Fruit fly (Drosophila melanogaster) whole organism, embryonic: ENCODE results near the gene CG33490.

Experiments
- Bgb ChIP-seq: fragments of 200-800 bp; sonication (Bioruptor generic); IDR thresholded peaks from 2 replicates; pipeline ENCODE4 v1.3.6; 2022; ENCODE audit warnings: missing biosample characterization, missing genetic modification characterization; ENCODE audit not compliant: partially characterized antibody
- Blimp-1 ChIP-seq: fragments of 200-800 bp; sonication (Bioruptor generic); optimal IDR thresholded peaks from 3 replicates; lab custom pipeline; 2018; ENCODE audit warnings: missing biosample characterization, missing genetic modification characterization, mild to moderate bottlenecking, moderate library complexity, missing genetic modification reagents
- CG10431 ChIP-seq: fragments of 200-800 bp; sonication (Bioruptor generic); optimal IDR thresholded peaks from 3 replicates; lab custom pipeline; 2018; ENCODE audit warnings: missing biosample characterization, mild to moderate bottlenecking, missing genetic modification characterization
- CG10462 ChIP-seq: fragments of 200-800 bp; sonication (Bioruptor generic); optimal IDR thresholded peaks from 2 replicates; lab custom pipeline; 2016; ENCODE audit warnings: missing biosample characterization, missing genetic modification characterization
- CG11247 ChIP-seq: fragments of 200-800 bp; sonication (Bioruptor generic); IDR thresholded peaks from 2 replicates; pipeline ENCODE4 v1.3.6; 2022; ENCODE audit warnings: missing biosample characterization, missing genetic modification characterization
- CG11723 ChIP-seq: fragments of 200-800 bp; sonication (Bioruptor generic); optimal IDR thresholded peaks from 2 replicates; lab custom pipeline; 2017; ENCODE audit warnings: missing biosample characterization, mild to moderate bottlenecking, missing genetic modification characterization
- CG12219 ChIP-seq: fragments of 200-800 bp; sonication (Bioruptor generic); optimal IDR thresholded peaks from 3 replicates; lab custom pipeline; 2018; ENCODE audit warnings: missing biosample characterization, mild to moderate bottlenecking, missing genetic modification characterization
- CG13123 ChIP-seq: fragments of 200-800 bp; sonication (Bioruptor generic); optimal IDR thresholded peaks from 2 replicates; lab custom pipeline; 2016; ENCODE audit warnings: missing biosample characterization, missing genetic modification characterization
- CG13287 ChIP-seq: fragments of 200-800 bp; sonication (Bioruptor generic); IDR thresholded peaks from 2 replicates; pipeline ENCODE4 v1.3.6; 2022; ENCODE audit warnings: missing biosample characterization, missing genetic modification characterization; ENCODE audit not compliant: partially characterized antibody
- CG15601 ChIP-seq: fragments of 200-800 bp; sonication (Bioruptor generic); optimal IDR thresholded peaks from 3 replicates; lab custom pipeline; 2019; ENCODE audit warnings: missing biosample characterization, mild to moderate bottlenecking, missing genetic modification characterization, moderate library complexity
- CG16815 ChIP-seq: fragments of 200-800 bp; sonication (Bioruptor generic); optimal IDR thresholded peaks from 3 replicates; lab custom pipeline; 2017; ENCODE audit warnings: missing biosample characterization, mild to moderate bottlenecking, missing genetic modification characterization
- CG17186 ChIP-seq: fragments of 200-800 bp; sonication (Bioruptor generic); optimal IDR thresholded peaks from 3 replicates; lab custom pipeline; 2017; ENCODE audit warnings: missing biosample characterization, missing genetic modification reagents, missing genetic modification characterization
- CG2120 ChIP-seq: fragments of 200-800 bp; sonication (Bioruptor generic); optimal IDR thresholded peaks from 3 replicates; lab custom pipeline; 2016; ENCODE audit warnings: missing biosample characterization, missing genetic modification characterization
- CG2199 ChIP-seq: fragments of 200-800 bp; sonication (Bioruptor generic); IDR thresholded peaks from 3 replicates; pipeline ENCODE4 v1.3.6; 2022; ENCODE audit warnings: missing biosample characterization, missing genetic modification characterization
- CG33213 ChIP-seq: fragments of 200-800 bp; sonication (Bioruptor generic); optimal IDR thresholded peaks from 3 replicates; lab custom pipeline; 2016; ENCODE audit warnings: missing biosample characterization, missing genetic modification characterization
- CG42726 ChIP-seq: fragments of 200-800 bp; sonication (Bioruptor generic); IDR thresholded peaks from 2 replicates; pipeline ENCODE4 v1.3.6; 2022; ENCODE audit warnings: missing biosample characterization, missing genetic modification characterization; ENCODE audit not compliant: partially characterized antibody
- CG4854 ChIP-seq: fragments of 200-800 bp; sonication (Bioruptor generic); optimal IDR thresholded peaks from 2 replicates; lab custom pipeline; 2016; ENCODE audit warnings: missing biosample characterization, missing genetic modification characterization, inconsistent platforms
- CG5180 ChIP-seq: fragments of 200-800 bp; sonication (Bioruptor generic); optimal IDR thresholded peaks from 3 replicates; lab custom pipeline; 2017; ENCODE audit warnings: missing biosample characterization, missing genetic modification characterization, mild to moderate bottlenecking, moderate library complexity, missing genetic modification reagents
- CG7271 ChIP-seq: fragments of 200-800 bp; sonication (Bioruptor generic); optimal IDR thresholded peaks from 2 replicates; lab custom pipeline; 2018; ENCODE audit warnings: missing biosample characterization, mild to moderate bottlenecking, missing genetic modification characterization, moderate library complexity
- CG7786 ChIP-seq: fragments of 200-800 bp; sonication (Bioruptor generic); optimal IDR thresholded peaks from 2 replicates; lab custom pipeline; 2016; ENCODE audit warnings: missing biosample characterization, missing genetic modification characterization
- CG8089 ChIP-seq: fragments of 200-800 bp; sonication (Bioruptor generic); optimal IDR thresholded peaks from 3 replicates; lab custom pipeline; 2016; ENCODE audit warnings: missing biosample characterization, missing genetic modification characterization
- CG8924 ChIP-seq: fragments of 200-800 bp; optimal IDR thresholded peaks from 3 replicates; lab custom pipeline; 2019; ENCODE audit warnings: missing biosample characterization, mild to moderate bottlenecking, missing genetic modification characterization, moderate library complexity
- CG9817 ChIP-seq: fragments of 200-800 bp; sonication (Bioruptor generic); optimal IDR thresholded peaks from 2 replicates; lab custom pipeline; 2018; ENCODE audit warnings: missing biosample characterization, mild to moderate bottlenecking, missing genetic modification characterization, moderate library complexity
- CkIIα-i1 ChIP-seq: fragments of 200-800 bp; sonication (Bioruptor generic); IDR thresholded peaks from 2 replicates; pipeline ENCODE4 v1.3.6; 2022; ENCODE audit warnings: missing biosample characterization, missing genetic modification characterization
- Doc3 ChIP-seq: fragments of 200-800 bp; sonication (Bioruptor generic); IDR thresholded peaks from 3 replicates; pipeline ENCODE4 v1.3.6; 2022; ENCODE audit warnings: missing biosample characterization, missing genetic modification characterization; ENCODE audit not compliant: partially characterized antibody
- Gsc ChIP-seq: fragments of 200-800 bp; sonication (Bioruptor generic); IDR thresholded peaks from 2 replicates; pipeline ENCODE4 v1.3.6; 2022; ENCODE audit warnings: missing biosample characterization, missing genetic modification characterization
- Lim3 ChIP-seq: fragments of 200-800 bp; sonication (Bioruptor generic); IDR thresholded peaks from 2 replicates; pipeline ENCODE4 v1.3.6; 2022; ENCODE audit warnings: missing biosample characterization, missing genetic modification characterization
- Max ChIP-seq: fragments of 200-800 bp; sonication (Bioruptor generic); optimal IDR thresholded peaks from 2 replicates; lab custom pipeline; 2016; ENCODE audit warnings: missing biosample characterization, mild to moderate bottlenecking, missing genetic modification characterization
- Med ChIP-seq: fragments of 200-800 bp; sonication (Bioruptor generic); peaks from one replicate; lab custom pipeline; 2016; ENCODE audit warnings: missing biosample characterization, missing genetic modification characterization, mild to moderate bottlenecking, inconsistent platforms, moderate library complexity
- NK7.1 ChIP-seq: fragments of 200-800 bp; sonication (Bioruptor generic); optimal IDR thresholded peaks from 3 replicates; lab custom pipeline; 2016; ENCODE audit warnings: missing biosample characterization, missing genetic modification characterization
- Nf-YC ChIP-seq: fragments of 200-800 bp; optimal IDR thresholded peaks from 3 replicates; lab custom pipeline; 2019; ENCODE audit warnings: missing biosample characterization, mild to moderate bottlenecking, missing genetic modification characterization, moderate library complexity
- Pdp1 ChIP-seq, 2 experiments: fragments of 200-800 bp; sonication (Bioruptor generic); optimal IDR thresholded peaks; 3 replicates each; lab custom pipeline; 2016; ENCODE audit warnings: missing biosample characterization in 2 of 2, missing genetic modification characterization in 2 of 2, mild to moderate bottlenecking in 1 of 2, moderate library complexity in 1 of 2
- Rfx ChIP-seq: fragments of 200-800 bp; sonication (Bioruptor generic); IDR thresholded peaks from 2 replicates; pipeline ENCODE4 v1.3.6; 2022; ENCODE audit warnings: missing biosample characterization, missing genetic modification characterization
- Rx ChIP-seq: fragments of 200-800 bp; sonication (Bioruptor generic); IDR thresholded peaks from 2 replicates; pipeline ENCODE4 v1.3.6; 2022; ENCODE audit warnings: missing biosample characterization, missing genetic modification characterization
- Trl ChIP-seq, 3 experiments: fragments of >200 bp in 2 of 3; fragments of 200-800 bp in 1 of 3; sonication (Bioruptor generic) in 1 of 3; optimal IDR thresholded peaks; 2 replicates in 1 of 3; 3 replicates in 2 of 3; lab custom pipeline; 2016 to 2017; ENCODE audit warnings: missing biosample characterization in 1 of 3, missing genetic modification characterization in 1 of 3
- Xbp1 ChIP-seq: fragments of 200-800 bp; sonication (Bioruptor generic); optimal IDR thresholded peaks from 3 replicates; lab custom pipeline; 2016; ENCODE audit warnings: missing biosample characterization, mild to moderate bottlenecking, missing genetic modification characterization
- ara ChIP-seq: fragments of 200-800 bp; sonication (Bioruptor generic); IDR thresholded peaks from 2 replicates; pipeline ENCODE4 v1.3.6; 2022; ENCODE audit warnings: missing biosample characterization, missing genetic modification characterization
- ase ChIP-seq: fragments of 200-800 bp; sonication (Bioruptor generic); IDR thresholded peaks from 3 replicates; pipeline ENCODE4 v1.3.6; 2022; ENCODE audit warnings: missing biosample characterization, missing genetic modification characterization
- ash1 ChIP-seq: fragments of 200-800 bp; sonication (Bioruptor generic); optimal IDR thresholded peaks from 2 replicates; lab custom pipeline; 2018; ENCODE audit warnings: missing biosample characterization, mild to moderate bottlenecking, missing genetic modification characterization
- chinmo ChIP-seq: fragments of 200-800 bp; sonication (Bioruptor generic); IDR thresholded peaks from 4 replicates; pipeline ENCODE4 v1.3.6; 2022; ENCODE audit warnings: missing biosample characterization, missing genetic modification characterization; ENCODE audit not compliant: partially characterized antibody
- dysf ChIP-seq: fragments of 200-800 bp; sonication (Bioruptor generic); IDR thresholded peaks from 3 replicates; pipeline ENCODE4 v1.3.6; 2022; ENCODE audit warnings: missing biosample characterization, missing genetic modification characterization
- fd102C ChIP-seq: fragments of 200-800 bp; sonication (Bioruptor generic); optimal IDR thresholded peaks from 2 replicates; lab custom pipeline; 2018; ENCODE audit warnings: missing biosample characterization, mild to moderate bottlenecking, missing genetic modification characterization, moderate library complexity
- grau ChIP-seq: fragments of 200-800 bp; optimal IDR thresholded peaks from 3 replicates; lab custom pipeline; 2019; ENCODE audit warnings: missing biosample characterization, mild to moderate bottlenecking, missing genetic modification characterization, moderate library complexity
- inv ChIP-seq: fragments of 200-800 bp; sonication (Bioruptor generic); IDR thresholded peaks from 2 replicates; pipeline ENCODE4 v1.3.6; 2022; ENCODE audit warnings: missing biosample characterization, missing genetic modification characterization; ENCODE audit not compliant: partially characterized antibody
- lov ChIP-seq, 2 experiments: fragments of 200-800 bp in 1 of 2; fragments of >200 bp in 1 of 2; sonication (Bioruptor generic) in 1 of 2; IDR thresholded peaks in 1 of 2; optimal IDR thresholded peaks in 1 of 2; 2 replicates in 1 of 2; 3 replicates in 1 of 2; pipeline versions ENCODE4 v1.3.6 to Lab custom; 2017 to 2022; ENCODE audit warnings: missing biosample characterization in 1 of 2, missing genetic modification characterization in 1 of 2
- mirr ChIP-seq: fragments of 200-800 bp; sonication (Bioruptor generic); optimal IDR thresholded peaks from 3 replicates; lab custom pipeline; 2018; ENCODE audit warnings: missing biosample characterization, mild to moderate bottlenecking, missing genetic modification characterization
- usp ChIP-seq: fragments of >200 bp; optimal IDR thresholded peaks from 2 replicates; lab custom pipeline; 2017; ENCODE audit warnings: missing biosample characterization, missing genetic modification characterization
- vnd ChIP-seq: fragments of 200-800 bp; sonication (Bioruptor generic); IDR thresholded peaks from 3 replicates; pipeline ENCODE4 v1.3.6; 2022; ENCODE audit warnings: missing biosample characterization, missing genetic modification characterization; ENCODE audit not compliant: partially characterized antibody
- zf30C ChIP-seq: fragments of 200-800 bp; sonication (Bioruptor generic); optimal IDR thresholded peaks from 3 replicates; lab custom pipeline; 2018; ENCODE audit warnings: missing biosample characterization, mild to moderate bottlenecking, missing genetic modification characterization

CG33490 gene

dm6 chr3L:11554338-11554737 lies 20.1 kb downstream of the CG33490 start (continued):
- TF ChIP-seq dysf (GFP tag; lab: Robert Waterston, UW) (peak; percentile 73), CG42726 (GFP tag; lab: Robert Waterston, UW) (no peak), inv (GFP tag; lab: Robert Waterston, UW) (no peak), CG2120 (GFP tag; lab: Kevin White, UChicago) (peak; percentile 53), CG10462 (GFP tag; lab: Kevin White, UChicago) (peak; percentile 76), CG12219 (peak; percentile 71), lov (optimal IDR thresholded peaks at IDR 0.05; lab: Kevin White, UChicago) (no peak), lov (GFP tag; IDR thresholded peaks at IDR 0.05; lab: Robert Waterston, UW) (peak; percentile 92), CG7271 (tag; lab: Kevin White, UChicago) (peak; percentile 73), CG5180 (GFP tag; lab: Kevin White, UChicago) (peak; percentile 56), CG16815 (GFP tag; lab: Kevin White, UChicago) (peak; percentile 87), Gsc (GFP tag; lab: Robert Waterston, UW) (no peak; the same call in 1 of the 2 replicates), fd102C (GFP tag; lab: Kevin White, UChicago) (peak; percentile 76), CG9817 (tag; lab: Kevin White, UChicago) (no peak), chinmo (GFP tag; lab: Robert Waterston, UW) (no peak), CG33213 (GFP tag; lab: Kevin White, UChicago) (peak; percentile 64), ash1 (GFP tag; lab: Kevin White, UChicago) (no peak), CG15601 (tag; lab: Kevin White, UChicago) (peak; percentile 91), Pdp1 (GFP tag; optimal IDR thresholded peaks at IDR 0.05; lab: Kevin White, UChicago) (peak; percentile 57 to 78), Rx (GFP tag; lab: Robert Waterston, UW) (peak; percentile 56; the same call in 1 of the 2 replicates), CG4854 (GFP tag; lab: Kevin White, UChicago) (peak; percentile 74), CG7786 (GFP tag; lab: Kevin White, UChicago) (peak; percentile 52), usp (GFP tag; lab: Kevin White, UChicago) (no peak), CkIIα-i1 (GFP tag; lab: Robert Waterston, UW) (no peak), CG8089 (peak; percentile 59), CG11247 (GFP tag; lab: Robert Waterston, UW) (peak; percentile 50; the same call in 1 of the 2 replicates), CG2199 (GFP tag; lab: Robert Waterston, UW) (no peak), CG8924 (peak; percentile 93), Trl (optimal IDR thresholded peaks at IDR 0.05; lab: Kevin White, UChicago) (no peak), Trl (GFP tag; optimal IDR thresholded peaks at IDR 0.05; lab: Kevin White, UChicago) (peak; percentile 73), Med (GFP tag; lab: Kevin White, UChicago) (peak; percentile 91), zf30C (peak; percentile 89), vnd (no peak), Rfx (GFP tag; lab: Robert Waterston, UW) (peak; percentile 43; the same call in 1 of the 2 replicates), ase (peak; percentile 68; the same call in 1 of the 3 replicates), grau (tag; lab: Kevin White, UChicago) (peak; percentile 82), NK7.1 (GFP tag; lab: Kevin White, UChicago) (no peak), Blimp-1 (peak; percentile 91), Bgb (no peak), ara (GFP tag; lab: Robert Waterston, UW) (peak; percentile 96), mirr (GFP tag; lab: Kevin White, UChicago) (no peak), CG13287 (GFP tag; lab: Robert Waterston, UW) (no peak), Doc3 (GFP tag; lab: Robert Waterston, UW) (no peak), CG17186 (GFP tag; lab: Kevin White, UChicago) (peak; percentile 52), Lim3 (no peak), CG11723 (GFP tag; lab: Kevin White, UChicago) (peak; percentile 70), Nf-YC (tag; lab: Kevin White, UChicago) (peak; percentile 18), Xbp1 (peak; percentile 85), CG13123 (GFP tag; lab: Kevin White, UChicago) (peak; percentile 48), Max (peak; percentile 84), CG10431 (GFP tag; lab: Kevin White, UChicago) (peak; percentile 41)
